Fruit fly (Drosophila melanogaster): ENCODE results near the gene rk.

Gene rk

DNA sequence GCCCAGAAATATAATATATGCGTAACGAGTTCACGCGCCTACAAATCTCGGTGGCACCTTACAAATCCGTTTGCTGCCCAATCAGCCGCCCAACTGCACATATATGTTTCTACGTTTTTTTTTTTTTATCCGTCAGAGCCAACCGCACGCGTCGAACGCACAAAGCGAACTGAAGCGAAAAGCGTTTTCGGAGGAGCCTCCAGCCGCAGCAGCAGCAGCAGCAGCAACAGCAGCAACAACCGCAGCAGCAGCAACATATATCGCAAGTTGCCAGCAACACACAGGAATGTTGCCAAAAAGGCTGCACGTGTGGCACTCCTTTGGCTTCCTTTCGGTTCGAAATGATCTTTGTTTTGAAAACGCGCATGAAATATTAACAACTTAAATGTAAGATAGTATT lies at the start of gene rk:
Gene rk (minus strand): TSS at position 171 of the 400 bp plus-strand sequence.
- no peak for TF ChIP-seq noc (tag; optimal IDR thresholded peaks at IDR 0.05)

DNA sequence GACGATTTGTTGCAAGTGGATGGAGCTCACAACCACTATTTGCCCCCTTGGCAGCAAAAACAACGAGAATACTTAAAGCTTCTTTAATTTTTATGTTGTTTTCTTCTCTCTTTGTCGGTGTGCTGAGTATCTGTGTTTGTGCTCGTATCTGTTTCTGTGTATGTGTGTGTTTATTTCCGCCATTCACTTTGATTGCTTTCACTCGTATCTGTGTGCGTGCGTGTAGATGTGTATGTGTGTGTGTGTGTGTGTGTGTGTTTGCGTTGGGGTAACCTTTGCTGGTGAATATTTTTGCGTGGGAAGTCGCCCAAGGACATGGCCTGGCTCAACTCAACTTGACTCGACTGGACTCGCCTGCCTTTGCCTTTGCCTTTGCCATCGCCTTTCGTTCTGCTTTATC lies 48.9 kb upstream of the rk start:
- no peak for TF ChIP-seq noc (tag; optimal IDR thresholded peaks at IDR 0.05)

DNA sequence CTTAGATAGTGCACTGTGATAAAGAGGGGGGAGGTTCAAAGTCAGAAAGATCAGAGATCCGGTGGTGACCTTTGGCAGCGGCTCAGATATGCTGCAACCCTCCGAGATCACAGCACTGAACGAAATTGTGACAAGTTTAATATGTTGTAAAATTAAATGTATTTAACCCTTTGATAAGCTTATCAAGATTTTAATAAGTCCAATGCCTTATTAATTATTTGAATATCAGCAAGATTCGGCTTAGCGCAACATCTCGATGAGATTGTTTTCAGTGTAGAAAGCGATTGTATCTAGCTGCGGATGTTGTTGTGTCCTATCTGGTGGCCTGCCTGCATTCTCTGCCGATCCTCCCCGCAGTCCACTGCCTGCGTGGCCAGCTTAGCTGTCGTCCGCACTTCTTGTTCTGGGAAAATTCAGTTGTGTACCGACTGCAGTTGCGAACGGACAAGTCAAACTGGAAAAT lies 46.2 kb upstream of the rk start, which contains the start of gene NimC4:
Gene NimC4 (plus strand): TSS at position 413 of the 463 bp plus-strand sequence.
- no peak for TF ChIP-seq noc (tag; optimal IDR thresholded peaks at IDR 0.05)

DNA sequence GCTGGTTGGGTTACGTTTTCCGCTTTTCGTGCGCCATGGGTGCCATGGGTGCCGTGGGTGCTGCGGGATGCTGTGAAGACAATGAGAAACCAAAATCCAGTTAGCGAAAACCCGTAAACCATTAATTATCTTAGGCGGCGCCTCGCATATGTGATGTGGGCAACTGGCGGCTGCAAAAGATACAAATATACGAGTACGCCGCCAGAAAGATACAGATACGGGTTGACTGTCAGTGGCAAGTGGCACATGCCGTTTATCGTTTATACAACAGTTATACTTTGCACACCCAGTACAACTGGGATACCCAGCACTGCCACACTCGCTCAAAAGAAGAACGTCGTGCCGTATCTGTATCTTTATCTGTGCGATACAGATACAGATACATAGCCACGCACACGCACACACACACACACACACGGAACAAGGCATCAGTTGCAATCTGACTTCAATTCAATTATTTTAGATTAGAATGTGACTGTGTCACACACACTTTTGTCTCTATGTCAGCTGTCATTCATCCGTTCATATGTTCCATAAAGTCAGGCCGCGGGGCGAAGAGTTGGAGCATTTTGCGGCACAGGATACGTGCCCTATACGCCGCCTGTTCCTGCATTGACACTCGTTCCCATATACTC lies 44.6 kb upstream of the rk start:
- no peak for TF ChIP-seq noc (tag; optimal IDR thresholded peaks at IDR 0.05)

DNA sequence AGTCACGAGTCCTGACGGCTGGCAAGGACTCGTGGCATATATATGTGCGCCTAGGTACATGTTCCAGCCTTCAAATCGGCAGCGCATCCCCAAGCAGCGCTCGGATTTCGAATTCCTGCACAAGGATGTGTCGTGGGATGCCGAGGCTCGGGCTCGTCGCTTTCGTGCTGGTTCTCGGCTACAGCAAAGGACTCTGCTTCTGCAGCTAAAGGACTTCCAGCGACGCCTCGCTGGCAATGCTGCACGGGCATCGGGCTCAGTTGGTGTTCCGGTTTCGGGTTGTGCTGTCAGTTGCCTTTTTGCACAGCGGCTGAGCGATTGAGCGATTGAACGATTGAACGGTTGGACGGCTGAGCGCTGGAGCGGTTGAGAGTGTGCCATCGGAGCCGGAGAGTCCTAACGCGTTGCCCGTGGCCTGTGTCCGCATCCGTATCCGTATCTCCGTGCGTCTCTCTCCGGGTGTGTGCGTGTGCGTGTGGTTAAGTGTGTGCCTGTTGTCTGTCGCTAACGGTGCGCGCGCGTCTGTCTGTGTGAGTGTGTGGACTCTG lies 39.0 kb upstream of the rk start, which contains the start of gene nAChRalpha5:
Gene nAChRalpha5 (plus strand): TSS at position 235 of the 548 bp plus-strand sequence.
- no peak for TF ChIP-seq noc (tag; optimal IDR thresholded peaks at IDR 0.05)

DNA sequence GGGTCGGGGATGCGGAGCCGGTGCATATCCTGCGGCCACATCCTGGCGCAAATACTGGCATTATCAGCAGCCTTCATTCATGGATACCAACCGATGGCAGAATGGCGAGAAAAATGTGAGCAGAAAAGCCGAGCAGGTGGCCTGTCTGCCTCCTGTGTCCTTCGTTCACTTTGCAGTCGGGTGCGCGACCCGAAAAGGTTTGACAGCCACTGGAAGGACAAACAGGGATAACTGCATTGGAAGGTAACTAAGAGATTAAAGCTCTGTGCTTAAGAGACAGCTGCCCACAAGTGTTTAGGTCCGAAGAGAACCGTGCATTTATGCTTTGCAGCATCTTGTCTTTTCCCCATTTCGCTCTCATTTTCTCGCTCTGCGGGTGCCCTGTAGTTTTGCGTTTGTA lies 37.7 kb upstream of the rk start:
- no peak for TF ChIP-seq noc (tag; optimal IDR thresholded peaks at IDR 0.05)

DNA sequence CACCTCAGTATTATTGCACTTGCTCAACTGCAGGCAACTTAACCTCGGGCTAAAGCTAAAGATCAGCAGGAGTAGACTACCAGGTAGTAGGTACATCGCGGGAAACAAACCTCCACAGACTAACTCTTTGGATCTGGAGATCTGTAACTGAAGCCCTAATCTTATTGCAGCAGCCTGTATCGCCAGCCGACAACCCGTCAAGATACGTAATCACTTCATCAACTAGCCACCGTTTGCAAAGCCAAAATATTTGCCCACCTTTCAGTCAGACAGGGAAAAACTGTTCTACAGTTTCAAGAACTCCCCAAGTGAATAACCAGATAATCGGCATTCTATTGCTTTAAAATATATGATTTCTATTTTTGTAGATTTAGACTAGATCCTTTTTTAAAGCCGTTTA lies 30.4 kb upstream of the rk start, which contains the start of gene CG18095:
Gene CG18095 (minus strand): TSS at position 101 of the 400 bp plus-strand sequence.
- TF ChIP-seq noc (tag; optimal IDR thresholded peaks at IDR 0.05), result no peak

DNA sequence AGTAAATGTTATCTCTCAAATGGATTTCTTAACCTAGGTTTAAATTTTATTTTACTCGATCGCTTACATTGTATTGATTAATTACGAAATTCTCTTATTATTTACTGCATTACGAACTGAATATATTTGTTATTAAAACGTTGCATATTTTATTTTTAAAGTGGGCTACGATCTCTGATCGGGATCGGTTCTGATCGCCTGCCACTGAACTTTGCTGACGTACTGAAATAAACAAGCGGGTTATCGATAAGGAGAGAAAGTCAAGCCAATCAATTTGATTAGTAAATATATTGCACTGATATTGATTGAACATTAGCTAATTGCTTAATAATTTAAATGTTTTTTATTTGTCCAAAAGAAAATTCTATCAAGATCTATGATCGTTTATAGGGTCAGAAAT lies 28.2 kb upstream of the rk start:
- TF ChIP-seq noc (tag; optimal IDR thresholded peaks at IDR 0.05), result no peak

DNA sequence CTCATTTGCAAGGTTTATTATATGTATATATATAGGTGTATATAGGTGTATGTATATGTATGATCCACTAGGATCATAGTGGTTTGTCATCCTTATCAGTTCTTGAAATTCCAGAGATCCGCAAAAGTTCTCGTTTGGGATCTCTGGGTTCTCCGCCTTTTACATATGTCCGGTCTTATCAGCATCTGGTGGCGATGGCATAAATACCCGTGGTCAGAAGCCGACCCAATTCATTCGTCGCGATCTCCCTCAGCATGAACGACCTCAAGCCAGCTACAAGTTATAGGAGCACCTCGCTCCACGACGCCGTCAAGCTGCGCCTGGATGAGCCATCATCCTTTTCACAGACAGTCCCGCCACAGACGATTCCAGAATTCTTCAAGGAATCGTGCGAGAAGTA lies 25.7 kb upstream of the rk start, which contains the start of gene hll:
Gene hll (plus strand): TSS at position 224 of the 400 bp plus-strand sequence.
- no peak for TF ChIP-seq noc (tag; optimal IDR thresholded peaks at IDR 0.05)

DNA sequence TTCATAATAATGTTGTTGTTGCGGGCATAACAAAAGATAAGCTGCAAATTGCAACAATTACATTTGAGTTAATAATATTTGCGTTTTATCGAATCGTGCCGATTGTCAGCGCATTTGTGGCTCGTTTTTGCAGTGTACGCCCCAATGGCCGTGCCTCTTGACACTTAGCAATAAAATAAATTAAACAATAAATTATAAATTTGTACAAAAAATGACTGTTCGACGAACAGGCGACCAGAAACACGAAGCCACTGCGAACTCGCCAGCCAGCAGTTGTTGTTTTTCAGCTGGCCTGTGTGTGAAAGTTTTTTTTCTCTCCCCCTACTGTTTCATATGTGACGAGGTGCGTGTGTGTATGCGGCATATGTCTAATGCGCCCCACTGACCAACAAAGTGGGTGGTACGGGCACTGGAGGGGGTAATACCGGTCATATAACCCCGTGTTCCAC lies 24.5 kb upstream of the rk start:
- no peak for TF ChIP-seq noc (tag; optimal IDR thresholded peaks at IDR 0.05)

DNA sequence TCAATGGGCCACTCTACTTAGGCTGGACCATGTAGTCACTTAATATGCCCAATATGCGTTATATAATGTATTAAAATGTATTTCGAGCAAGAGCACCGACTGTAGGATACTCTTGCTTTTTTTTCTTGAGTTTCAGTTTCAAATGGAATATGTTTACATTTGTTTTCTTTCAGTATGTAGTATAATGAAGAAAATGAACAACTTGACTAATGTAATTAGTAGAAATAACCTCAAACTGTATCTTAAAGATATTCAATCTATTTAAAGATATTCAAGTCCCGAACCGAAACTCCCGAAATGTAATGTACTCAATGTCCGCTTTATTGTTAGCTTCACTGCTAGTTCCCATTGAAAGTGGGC lies 23.7 kb upstream of the rk start:
- TF ChIP-seq noc (tag; optimal IDR thresholded peaks at IDR 0.05), result peak; percentile 2

DNA sequence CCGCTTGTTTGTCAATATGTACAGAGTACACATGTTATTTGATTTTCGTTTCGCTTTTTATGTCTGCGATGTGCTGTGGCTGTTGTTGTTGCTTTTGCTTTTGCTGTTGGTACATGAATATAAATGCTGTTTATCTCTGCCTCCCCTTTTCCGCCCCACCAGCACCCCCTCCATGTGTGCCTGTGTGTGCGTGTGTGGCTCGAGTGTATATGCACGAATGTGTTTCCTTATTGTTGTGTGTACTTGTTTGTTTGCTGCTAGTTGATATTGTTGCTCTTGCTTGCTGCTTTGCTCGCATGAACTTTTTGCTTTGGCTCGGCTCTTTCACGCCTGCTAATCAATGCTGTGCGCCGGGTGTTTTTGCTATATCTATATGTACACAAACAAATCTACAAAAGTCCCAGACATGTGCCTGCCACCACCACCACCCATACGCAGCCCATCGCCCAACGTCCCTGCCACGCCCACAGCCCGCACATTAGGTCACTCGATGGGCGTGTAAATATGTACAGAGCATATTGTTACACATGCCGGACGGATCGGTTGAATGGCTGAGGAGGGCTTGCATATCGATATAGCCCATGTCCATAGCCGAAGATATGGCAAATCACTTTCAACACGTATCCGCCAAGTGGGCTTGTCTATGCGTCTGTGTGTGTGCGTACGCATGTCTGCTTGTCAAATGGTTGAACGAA lies 23.1 kb upstream of the rk start:
- peak; percentile 95 for TF ChIP-seq noc (tag; optimal IDR thresholded peaks at IDR 0.05)

DNA sequence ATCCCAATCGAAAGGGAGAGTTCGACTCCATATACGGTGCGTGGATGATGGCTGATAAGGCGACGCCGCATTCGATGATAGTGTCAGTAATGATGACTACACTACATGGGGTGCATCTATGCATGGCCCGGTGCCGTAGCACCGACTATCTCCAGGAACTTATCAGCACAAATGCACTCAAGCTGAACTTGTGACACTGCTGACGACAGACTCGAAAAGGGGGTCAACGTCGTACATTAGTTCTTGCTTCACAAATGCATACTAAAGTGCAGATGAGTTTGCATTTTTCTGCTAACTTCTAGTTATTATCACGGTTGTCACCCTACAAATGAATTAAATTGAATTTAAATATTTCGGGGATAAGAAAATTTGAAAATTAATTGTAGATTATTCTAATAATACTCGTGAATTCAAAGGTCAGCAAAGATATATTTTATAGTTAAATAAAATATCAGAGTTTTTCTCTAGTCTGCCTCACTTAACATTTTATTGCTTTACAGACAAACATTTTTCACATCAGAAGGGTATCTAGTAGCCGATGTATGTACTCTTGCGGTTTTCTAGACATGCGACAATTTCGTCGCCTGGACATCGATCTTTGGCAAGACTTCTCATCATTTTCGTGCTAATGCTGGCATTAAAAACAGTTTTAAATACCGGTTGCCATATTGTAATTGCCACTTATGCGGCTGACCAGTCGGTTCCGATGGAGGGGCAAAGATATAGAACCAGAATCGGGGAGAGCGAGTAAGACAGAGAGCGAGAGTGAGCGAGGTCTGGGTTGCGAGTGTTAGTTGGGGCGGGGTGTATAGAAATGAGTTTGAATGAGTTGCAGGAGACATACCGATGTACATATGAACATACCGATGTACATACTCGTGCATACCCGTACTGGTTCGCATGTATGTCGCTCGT lies 22.3 kb upstream of the rk start:
- no peak for TF ChIP-seq noc (tag; optimal IDR thresholded peaks at IDR 0.05)

DNA sequence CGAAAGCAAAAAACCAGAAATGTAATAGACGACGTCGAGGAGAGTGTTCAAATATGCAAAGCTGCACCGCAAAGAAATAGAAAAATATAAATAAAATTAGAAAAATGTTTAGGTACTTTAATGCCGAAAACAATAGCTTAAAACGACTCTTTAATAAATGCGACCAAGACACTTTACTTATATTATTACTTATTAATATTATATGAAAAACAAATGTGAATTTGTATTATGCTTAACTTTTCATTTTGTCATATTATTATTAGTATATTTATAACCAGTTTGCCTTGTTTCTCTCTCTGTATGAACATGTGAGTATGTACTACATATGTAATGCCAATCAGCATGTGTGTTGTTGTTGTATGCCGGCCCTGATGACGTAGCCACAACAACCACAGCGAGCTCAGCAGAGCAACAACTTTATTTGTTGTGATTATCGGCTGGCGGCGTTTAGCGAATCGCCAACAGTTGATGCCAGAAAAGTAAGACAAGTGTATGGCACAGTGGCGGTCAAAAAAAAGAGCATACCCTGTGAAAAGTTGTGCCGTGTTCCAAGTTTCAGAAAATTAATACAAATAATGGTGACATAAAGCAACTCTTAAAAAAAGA lies 21.2 kb upstream of the rk start:
- TF ChIP-seq noc (tag; optimal IDR thresholded peaks at IDR 0.05), result peak; percentile 85

DNA sequence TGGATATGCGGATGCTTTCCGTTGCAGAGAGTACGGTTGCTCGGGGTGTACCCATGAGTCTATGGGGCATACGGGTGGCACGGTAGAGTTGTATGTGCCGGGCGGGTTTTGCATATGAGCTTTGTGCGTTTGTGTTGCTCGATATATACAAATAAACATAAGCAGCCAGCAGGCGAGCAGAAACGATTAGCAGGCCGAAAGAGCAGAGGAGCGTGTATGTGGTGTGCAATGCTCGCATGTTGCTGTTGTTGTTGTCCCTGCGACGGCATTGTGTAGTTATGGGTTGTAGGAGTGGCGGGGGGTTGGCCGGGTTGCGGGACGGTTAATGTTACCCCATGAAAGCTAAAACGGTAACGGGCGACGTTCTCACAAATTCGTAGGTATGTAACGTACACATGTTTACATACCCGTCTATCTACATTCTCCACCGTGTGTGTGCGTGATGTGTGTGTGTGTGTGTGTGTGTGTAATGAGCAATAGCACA lies 20.6 kb upstream of the rk start:
- no peak for TF ChIP-seq noc (tag; optimal IDR thresholded peaks at IDR 0.05)

Data from whole organism, larva.